Fruit fly (Drosophila melanogaster) whole organism, wandering third instar larva: ENCODE data around the gene Hsp23.

Experiments
- Abd-B ChIP-seq: fragments of >200 bp; optimal IDR thresholded peaks from 2 replicates; lab custom pipeline; 2017; ENCODE audit warnings: missing biosample characterization, missing genetic modification characterization
- CG32264 ChIP-seq: fragments of 200-800 bp; sonication (Bioruptor generic); optimal IDR thresholded peaks from 2 replicates; lab custom pipeline; 2016; ENCODE audit warnings: missing biosample characterization, missing genetic modification characterization
- CG9705 ChIP-seq: fragments of 200-800 bp; sonication (Bioruptor generic); optimal IDR thresholded peaks from 2 replicates; lab custom pipeline; 2018; ENCODE audit warnings: missing biosample characterization, mild to moderate bottlenecking, missing genetic modification characterization
- CrebA ChIP-seq: fragments of 200-800 bp; sonication (Bioruptor generic); optimal IDR thresholded peaks from 2 replicates; lab custom pipeline; 2016; ENCODE audit warnings: missing biosample characterization, mild to moderate bottlenecking, missing genetic modification characterization, borderline replicate concordance
- Dfd ChIP-seq: fragments of >200 bp; optimal IDR thresholded peaks from 2 replicates; lab custom pipeline; 2017; ENCODE audit warnings: missing biosample characterization, missing genetic modification characterization
- Dif ChIP-seq: fragments of 200-275, 200-300 bp; sonication (Bioruptor generic); optimal IDR thresholded peaks from 2 replicates; lab custom pipeline; 2018; ENCODE audit warnings: missing biosample characterization, missing genetic modification characterization; ENCODE audit not compliant: partially characterized antibody
- GATAd ChIP-seq: sonication (Bioruptor generic); optimal IDR thresholded peaks from 2 replicates; lab custom pipeline; 2016; ENCODE audit warnings: missing biosample characterization, missing genetic modification characterization
- HLH106 ChIP-seq: fragments of 200-800 bp; optimal IDR thresholded peaks from 3 replicates; lab custom pipeline; 2019; ENCODE audit warnings: missing biosample characterization, mild to moderate bottlenecking, missing genetic modification characterization, moderate library complexity
- Hnf4 ChIP-seq: fragments of 200-800 bp; sonication (Bioruptor generic); optimal IDR thresholded peaks from 2 replicates; lab custom pipeline; 2016; ENCODE audit warnings: missing biosample characterization, mild to moderate bottlenecking, missing genetic modification characterization
- Hr78 ChIP-seq: fragments of >200 bp; optimal IDR thresholded peaks from 2 replicates; lab custom pipeline; 2017; ENCODE audit warnings: missing biosample characterization, missing genetic modification characterization
- Hr83 ChIP-seq: fragments of 200-300 bp; sonication (Bioruptor generic); optimal IDR thresholded peaks from 2 replicates; lab custom pipeline; 2016; ENCODE audit warnings: missing biosample characterization, mild to moderate bottlenecking, missing genetic modification characterization, moderate library complexity; ENCODE audit not compliant: poor library complexity, severe bottlenecking
- Jra ChIP-seq: sonication (Bioruptor generic); optimal IDR thresholded peaks from 2 replicates; lab custom pipeline; 2016; ENCODE audit warnings: missing biosample characterization, missing genetic modification characterization
- Mio ChIP-seq: sonication (Bioruptor generic); optimal IDR thresholded peaks from 2 replicates; lab custom pipeline; 2016; ENCODE audit warnings: missing biosample characterization, missing genetic modification characterization
- Myc ChIP-seq: fragments of >200 bp; optimal IDR thresholded peaks from 2 replicates; lab custom pipeline; 2017
- N ChIP-seq: fragments of >200 bp; optimal IDR thresholded peaks from 2 replicates; lab custom pipeline; 2018; ENCODE audit warnings: missing biosample characterization, missing external identifiers, missing genetic modification characterization
- OdsH ChIP-seq: fragments of 200-800 bp; sonication (Bioruptor generic); optimal IDR thresholded peaks from 2 replicates; lab custom pipeline; 2016; ENCODE audit warnings: missing biosample characterization, mild to moderate bottlenecking, missing genetic modification characterization
- Rel ChIP-seq, 2 experiments: fragments of 200-800 bp; sonication (Bioruptor generic) in 1 of 2; optimal IDR thresholded peaks; 2 replicates in 1 of 2; 3 replicates in 1 of 2; lab custom pipeline; 2016 to 2019; ENCODE audit warnings: mild to moderate bottlenecking in 2 of 2, missing biosample characterization in 2 of 2, missing genetic modification characterization in 2 of 2, moderate library complexity in 1 of 2
- Sp1 ChIP-seq: fragments of 200-800 bp; sonication (Bioruptor generic); optimal IDR thresholded peaks from 3 replicates; lab custom pipeline; 2019; ENCODE audit warnings: missing biosample characterization, mild to moderate bottlenecking, missing genetic modification characterization, moderate library complexity
- Vsx2 ChIP-seq: fragments of 200-300, 225-300 bp; sonication (Bioruptor generic); optimal IDR thresholded peaks from 2 replicates; lab custom pipeline; 2018; ENCODE audit warnings: missing biosample characterization, missing genetic modification characterization; ENCODE audit not compliant: partially characterized antibody
- br ChIP-seq: fragments of 200-800 bp; sonication (Bioruptor generic); optimal IDR thresholded peaks from 2 replicates; lab custom pipeline; 2016; ENCODE audit warnings: missing biosample characterization, missing genetic modification characterization
- brk ChIP-seq: fragments of 200-800 bp; sonication (Bioruptor generic); optimal IDR thresholded peaks from 2 replicates; lab custom pipeline; 2016; ENCODE audit warnings: missing biosample characterization, mild to moderate bottlenecking, missing genetic modification characterization
- dl ChIP-seq, 2 experiments: fragments of 175-275, 200-275 bp in 1 of 2; fragments of 200-275 bp in 1 of 2; sonication (Bioruptor generic); optimal IDR thresholded peaks; lab custom pipeline; 2018; ENCODE audit warnings: mild to moderate bottlenecking in 2 of 2, missing biosample characterization in 2 of 2, missing genetic modification characterization in 2 of 2, moderate library complexity in 2 of 2; ENCODE audit not compliant: partially characterized antibody in 2 of 2, insufficient read depth in 1 of 2
- dmrt93B ChIP-seq: fragments of 200-800 bp; sonication (Bioruptor generic); optimal IDR thresholded peaks from 2 replicates; lab custom pipeline; 2018; ENCODE audit warnings: missing biosample characterization, mild to moderate bottlenecking, missing genetic modification characterization
- dsf ChIP-seq: sonication (Bioruptor generic); optimal IDR thresholded peaks from 2 replicates; lab custom pipeline; 2016; ENCODE audit warnings: missing biosample characterization, missing genetic modification characterization, borderline replicate concordance
- ey ChIP-seq: fragments of 200-800 bp; sonication (Bioruptor generic); optimal IDR thresholded peaks from 2 replicates; lab custom pipeline; 2016; ENCODE audit warnings: missing biosample characterization, missing genetic modification characterization
- foxo ChIP-seq, 2 experiments: fragments of 200-800 bp; sonication (Bioruptor generic); optimal IDR thresholded peaks; 2 replicates in 1 of 2; 3 replicates in 1 of 2; lab custom pipeline; 2016 to 2017; ENCODE audit warnings: missing biosample characterization in 2 of 2, missing genetic modification characterization in 2 of 2
- fru ChIP-seq: fragments of 200-800 bp; sonication (Bioruptor generic); optimal IDR thresholded peaks from 3 replicates; lab custom pipeline; 2016; ENCODE audit warnings: missing biosample characterization, mild to moderate bottlenecking, missing genetic modification characterization
- h ChIP-seq: fragments of 200-800 bp; sonication (Bioruptor generic); optimal IDR thresholded peaks from 3 replicates; lab custom pipeline; 2016; ENCODE audit warnings: missing biosample characterization, mild to moderate bottlenecking, missing genetic modification characterization
- jim ChIP-seq: fragments of 175-275, 200-325 bp; sonication (Bioruptor generic); optimal IDR thresholded peaks from 2 replicates; lab custom pipeline; 2016; ENCODE audit warnings: missing biosample characterization, mild to moderate bottlenecking, missing genetic modification characterization
- lola ChIP-seq: fragments of >200 bp; optimal IDR thresholded peaks from 2 replicates; lab custom pipeline; 2017; ENCODE audit warnings: missing biosample characterization, missing genetic modification characterization
- pan ChIP-seq: fragments of >200 bp; optimal IDR thresholded peaks from 2 replicates; lab custom pipeline; 2017
- psq ChIP-seq: fragments of 200-800 bp; sonication (Bioruptor generic); optimal IDR thresholded peaks from 3 replicates; lab custom pipeline; 2017; ENCODE audit warnings: missing biosample characterization, mild to moderate bottlenecking, missing genetic modification characterization, moderate library complexity
- rgr ChIP-seq: fragments of 200-800 bp; sonication (Bioruptor generic); optimal IDR thresholded peaks from 3 replicates; lab custom pipeline; 2016; ENCODE audit warnings: missing biosample characterization, mild to moderate bottlenecking, missing genetic modification characterization
- sage ChIP-seq: fragments of 200-800 bp; sonication (Bioruptor generic); optimal IDR thresholded peaks from 2 replicates; lab custom pipeline; 2016; ENCODE audit warnings: missing biosample characterization, mild to moderate bottlenecking, missing genetic modification characterization
- sv ChIP-seq: fragments of 200-800 bp; sonication (Bioruptor generic); optimal IDR thresholded peaks from 3 replicates; lab custom pipeline; 2016; ENCODE audit warnings: missing biosample characterization, missing genetic modification characterization
- tai ChIP-seq: sonication (Bioruptor generic); optimal IDR thresholded peaks from 2 replicates; lab custom pipeline; 2016; ENCODE audit warnings: missing biosample characterization, missing genetic modification characterization
- usp ChIP-seq: fragments of >200 bp; optimal IDR thresholded peaks from 2 replicates; lab custom pipeline; 2017; ENCODE audit warnings: missing biosample characterization, missing genetic modification characterization
- woc ChIP-seq: sonication (Bioruptor generic); optimal IDR thresholded peaks from 2 replicates; lab custom pipeline; 2016; ENCODE audit warnings: missing biosample characterization, mild to moderate bottlenecking, missing genetic modification characterization

Gene Hsp23

dm6 chr3L:9429665-9430607 lies 48.3 kb downstream of the Hsp23 start, which contains the start of the genes RpS17 and MTF-1:
RpS17 (minus strand) TSS chr3L:9429821.
MTF-1 (plus strand) TSS chr3L:9430312.
- TF ChIP-seq Hnf4 (GFP tag; lab: Kevin White, UChicago) (peak; percentile 38), h (GFP tag; lab: Kevin White, UChicago) (peak; percentile 31), Jra (GFP tag; lab: Kevin White, UChicago) (no peak), rgr (GFP tag; lab: Kevin White, UChicago) (peak; percentile 76), jim (GFP tag; lab: Kevin White, UChicago) (no peak), dmrt93B (GFP tag; lab: Kevin White, UChicago) (peak; percentile 28), Abd-B (no peak), OdsH (GFP tag; lab: Kevin White, UChicago) (peak; percentile 30), dsf (GFP tag; lab: Kevin White, UChicago) (peak; percentile 9), Hr83 (GFP tag; lab: Kevin White, UChicago) (peak; percentile 82), foxo (GFP tag; optimal IDR thresholded peaks at IDR 0.05; lab: Kevin White, UChicago) (peak in 1 of 2 experiments; percentile 41), GATAd (peak; percentile 44), br (no peak), usp (GFP tag; lab: Kevin White, UChicago) (no peak), fru (GFP tag; lab: Kevin White, UChicago) (peak; percentile 22), CG32264 (GFP tag; lab: Kevin White, UChicago) (no peak), sage (GFP tag; lab: Kevin White, UChicago) (peak; percentile 20), woc (no peak), CG9705 (peak; percentile 27), dl (GFP tag; optimal IDR thresholded peaks at IDR 0.05; lab: Kevin White, UChicago; ENCODE audit: insufficient read depth in 1 of 2, partially characterized antibody in 2 of 2) (no peak), Mio (GFP tag; lab: Kevin White, UChicago) (peak; percentile 21), Hr78 (GFP tag; lab: Kevin White, UChicago) (no peak), Dfd (GFP tag; lab: Kevin White, UChicago) (no peak), Myc (lab: Kevin White, UChicago) (peak; percentile 93), ey (GFP tag; lab: Kevin White, UChicago) (no peak), tai (GFP tag; lab: Kevin White, UChicago) (no peak), HLH106 (tag; lab: Kevin White, UChicago) (peak; percentile 44), N (GFP tag; lab: Kevin White, UChicago) (no peak), sv (GFP tag; lab: Kevin White, UChicago) (peak; percentile 44), pan (lab: Kevin White, UChicago) (no peak), psq (GFP tag; lab: Kevin White, UChicago) (peak; percentile 9), CrebA (no peak), Vsx2 (GFP tag; lab: Kevin White, UChicago) (no peak), Rel (GFP tag; optimal IDR thresholded peaks at IDR 0.05; lab: Kevin White, UChicago) (no peak), Rel (tag; optimal IDR thresholded peaks at IDR 0.05; lab: Kevin White, UChicago) (peak; percentile 86), lola (no peak), brk (GFP tag; lab: Kevin White, UChicago) (peak; percentile 36), Dif (no peak), Sp1 (GFP tag; lab: Kevin White, UChicago) (peak; percentile 76)

dm6 chr3L:9430608-9430952 lies 48.9 kb downstream of the Hsp23 start:
- no peak for TF ChIP-seq br
- no peak for TF ChIP-seq Myc (lab: Kevin White, UChicago)
- TF ChIP-seq dsf (GFP tag; lab: Kevin White, UChicago): no peak
- no peak for TF ChIP-seq Hr83 (GFP tag; lab: Kevin White, UChicago)
- no peak for TF ChIP-seq Hr78 (GFP tag; lab: Kevin White, UChicago)
- TF ChIP-seq lola: no peak
- TF ChIP-seq Dfd (GFP tag; lab: Kevin White, UChicago): no peak
- TF ChIP-seq woc: no peak
- TF ChIP-seq Sp1 (GFP tag; lab: Kevin White, UChicago): no peak
- no peak for TF ChIP-seq ey (GFP tag; lab: Kevin White, UChicago)
- no peak for TF ChIP-seq CrebA
- TF ChIP-seq GATAd: no peak
- TF ChIP-seq fru (GFP tag; lab: Kevin White, UChicago): no peak
- no peak for TF ChIP-seq rgr (GFP tag; lab: Kevin White, UChicago)
- no peak for TF ChIP-seq CG9705
- TF ChIP-seq Jra (GFP tag; lab: Kevin White, UChicago): no peak
- TF ChIP-seq sv (GFP tag; lab: Kevin White, UChicago): no peak
- TF ChIP-seq brk (GFP tag; lab: Kevin White, UChicago): no peak
- no peak for TF ChIP-seq Rel (GFP tag; optimal IDR thresholded peaks at IDR 0.05; lab: Kevin White, UChicago)
- no peak for TF ChIP-seq Rel (tag; optimal IDR thresholded peaks at IDR 0.05; lab: Kevin White, UChicago)
